Fruit fly (Drosophila melanogaster): ENCODE results near the gene Cyp4g1.

- TF ChIP-seq OdsH (GFP tag; optimal IDR thresholded peaks at IDR 0.05) (no peak), pan (optimal IDR thresholded peaks at IDR 0.05) (no peak), CG9705 (GFP tag; optimal IDR thresholded peaks at IDR 0.05) (no peak)
Measured at dm6 chrX:515676-516075, 46.5 kb upstream of the Cyp4g1 start.

Measured in whole organism, wandering third instar larva.